Worm (Caenorhabditis elegans) whole organism, L2 larva: Measurements from ENCODE around the gene syd-1.

ENCODE experiments used
- ceh-82 ChIP-seq: fragments of 150-350 bp; optimal IDR thresholded peaks from 2 replicates; lab custom pipeline; 2014; ENCODE audit warnings: missing biosample characterization, missing genetic modification characterization
- nhr-11 ChIP-seq: fragments of 150-350 bp; optimal IDR thresholded peaks from 2 replicates; lab custom pipeline; 2014; ENCODE audit warnings: missing biosample characterization, missing genetic modification characterization
- unc-62 ChIP-seq: fragments of 150-350 bp; optimal IDR thresholded peaks from 2 replicates; lab custom pipeline; 2014; ENCODE audit warnings: missing biosample characterization, missing genetic modification reagents, missing genetic modification characterization

ce11 chrII:7577412-7577811 lies 17.3 kb downstream of the syd-1 start, which contains the start of gene F35D2.6:
- TF ChIP-seq ceh-82 (tag; lab: Kevin White, UChicago) (no peak), nhr-11 (tag; lab: Kevin White, UChicago) (no peak), unc-62 (GFP tag; lab: Kevin White, UChicago) (no peak)
